Worm (Caenorhabditis elegans): ENCODE data around the gene T13C2.7.

T13C2.7 gene

DNA sequence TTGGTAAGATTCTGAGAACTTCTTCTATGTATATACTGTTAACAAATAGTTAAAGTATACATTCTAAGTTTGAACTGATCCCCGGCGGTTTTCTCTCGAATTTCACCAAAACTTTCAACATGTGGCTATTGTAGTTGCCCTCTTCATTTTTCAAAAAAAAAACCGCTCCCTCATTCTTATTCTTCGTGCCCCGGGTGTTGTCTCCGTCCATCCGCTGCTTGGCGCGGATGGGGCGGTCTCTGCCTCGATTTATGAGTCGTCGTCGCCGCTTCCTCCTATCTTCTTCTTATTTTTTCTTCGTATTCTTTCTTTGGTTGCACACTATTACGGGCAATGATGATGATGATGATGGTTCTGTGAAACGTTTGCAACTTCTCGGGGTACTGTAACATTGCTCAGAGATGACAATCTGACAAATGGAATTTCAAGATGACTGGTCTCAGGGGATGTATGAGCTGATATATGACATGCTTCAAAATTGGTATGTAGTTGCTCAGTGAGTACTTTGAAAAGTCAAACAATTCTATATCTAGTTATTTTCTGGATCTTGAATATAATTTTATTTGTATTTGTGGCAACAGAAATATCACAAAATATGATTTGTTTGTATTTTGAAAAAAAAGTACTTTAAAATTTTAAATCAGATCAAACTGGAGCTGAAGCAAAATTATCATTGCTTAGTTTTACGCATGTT is 41.2 kb downstream of the T13C2.7 start (continued):
- TF ChIP-seq lir-3 (tag; optimal IDR thresholded peaks at IDR 0.05) (no peak), lin-39 (tag; optimal IDR thresholded peaks at IDR 0.05) (no peak), attf-4 (tag; optimal IDR thresholded peaks at IDR 0.05) (no peak), ceh-62 (tag; optimal IDR thresholded peaks at IDR 0.05) (no peak), ctbp-1 (GFP tag; IDR thresholded peaks at IDR 0.05) (0 out of 2 replicates have a peak, but pooled peaks have one; percentile 23), fkh-10 (GFP tag; optimal IDR thresholded peaks at IDR 0.05) (no peak), lim-7 (GFP tag; IDR thresholded peaks at IDR 0.05) (no peak), dmd-8 (GFP tag; IDR thresholded peaks at IDR 0.05) (no peak), vab-7 (GFP tag; IDR thresholded peaks at IDR 0.05) (peak; percentile 38; the same call in 1 of the 2 replicates), zfp-3 (GFP tag; conservative IDR thresholded peaks at IDR 0.05) (no peak), unc-39 (tag; optimal IDR thresholded peaks at IDR 0.05) (no peak), ceh-20 (GFP tag; IDR thresholded peaks at IDR 0.05) (no peak), madf-9 (GFP tag; conservative IDR thresholded peaks at IDR 0.05) (no peak), egl-27 (tag; optimal IDR thresholded peaks at IDR 0.05) (no peak), egl-43 (GFP tag; IDR thresholded peaks at IDR 0.05) (no peak), nhr-6 (tag; optimal IDR thresholded peaks at IDR 0.05) (no peak), aha-1 (tag) (peak; percentile 65), lsy-2 (tag; optimal IDR thresholded peaks at IDR 0.05) (peak in 1 of 2 experiments; percentile 27), lin-38 (GFP tag; IDR thresholded peaks at IDR 0.05) (no peak), nhr-41 (GFP tag; IDR thresholded peaks at IDR 0.05) (no peak), Y48G9A.11 (GFP tag; IDR thresholded peaks at IDR 0.05) (no peak), nhr-76 (tag; optimal IDR thresholded peaks at IDR 0.05) (no peak), unc-62 (GFP tag; optimal IDR thresholded peaks at IDR 0.05 in 1 of 2) (peak in 1 of 2 experiments; percentile 95), unc-62 (tag; optimal IDR thresholded peaks at IDR 0.05) (no peak), rbr-2 (tag; optimal IDR thresholded peaks at IDR 0.05) (no peak), mxl-3 (GFP tag; optimal IDR thresholded peaks at IDR 0.05) (no peak), F37D6.2 (tag; optimal IDR thresholded peaks at IDR 0.05) (no peak), lin-1 (GFP tag; IDR thresholded peaks at IDR 0.05) (no peak), nhr-28 (tag; optimal IDR thresholded peaks at IDR 0.05) (peak; percentile 30), ceh-82 (tag; optimal IDR thresholded peaks at IDR 0.05) (no peak)

- TF ChIP-seq mdt-29 (GFP tag; IDR thresholded peaks at IDR 0.05) (no peak), saeg-2 (GFP tag; IDR thresholded peaks at IDR 0.05) (no peak), mdl-1 (tag; optimal IDR thresholded peaks at IDR 0.05) (peak in 1 of 2 experiments; percentile 12), Y105C5A.15 (GFP tag; IDR thresholded peaks at IDR 0.05) (no peak), mxl-2 (GFP tag; conservative IDR thresholded peaks at IDR 0.05) (no peak), hlh-30 (tag; optimal IDR thresholded peaks at IDR 0.05; ENCODE audit: insufficient read depth) (peak; percentile 42), mep-1 (tag; optimal IDR thresholded peaks at IDR 0.05) (peak; percentile 20), madf-9 (GFP tag; conservative IDR thresholded peaks at IDR 0.05) (no peak), nhr-48 (tag; optimal IDR thresholded peaks at IDR 0.05) (no peak), lsy-2 (tag; optimal IDR thresholded peaks at IDR 0.05) (peak in 1 of 2 experiments; percentile 62), tra-1 (GFP tag; IDR thresholded peaks at IDR 0.05) (no peak), R02D3.7 (tag; optimal IDR thresholded peaks at IDR 0.05) (no peak), fkh-10 (GFP tag; optimal IDR thresholded peaks at IDR 0.05) (no peak), lin-29 (GFP tag; IDR thresholded peaks at IDR 0.05) (no peak), gei-8 (GFP tag; optimal IDR thresholded peaks at IDR 0.05) (no peak), nhr-25 (tag; optimal IDR thresholded peaks at IDR 0.05; ENCODE audit: borderline replicate concordance, insufficient read depth) (peak; percentile 67), jun-1 (tag; optimal IDR thresholded peaks at IDR 0.05) (no peak), F49E8.2 (tag; optimal IDR thresholded peaks at IDR 0.05; ENCODE audit: borderline replicate concordance) (no peak), hlh-11 (tag; optimal IDR thresholded peaks at IDR 0.05) (peak; percentile 14), nhr-28 (tag; optimal IDR thresholded peaks at IDR 0.05) (peak; percentile 37), tag-97 (GFP tag; IDR thresholded peaks at IDR 0.05) (no peak)
Observed at ce11 chrII:6821118-6821517, 41.9 kb downstream of the T13C2.7 start.

All from whole organism, L4 larva.